Fruit fly (Drosophila melanogaster): ENCODE data around the gene Det.

The Det gene

dm6 chr3R:17149080-17149746 lies at the start of gene Det, which contains the start of gene m-cup (continued):
- peak; percentile 61; the same call in 2 of the 3 replicates for TF ChIP-seq CG6791 (GFP tag; IDR thresholded peaks at IDR 0.05; ENCODE audit: partially characterized antibody)
- peak; percentile 20 for TF ChIP-seq sug (tag; optimal IDR thresholded peaks at IDR 0.05)
- no peak for TF ChIP-seq CG11695 (GFP tag; IDR thresholded peaks at IDR 0.05)
- peak; percentile 39; the same call in 2 of the 3 replicates for TF ChIP-seq CG34224 (GFP tag; IDR thresholded peaks at IDR 0.05; ENCODE audit: partially characterized antibody)
- TF ChIP-seq CG12391 (tag; optimal IDR thresholded peaks at IDR 0.05): peak; percentile 27
- TF ChIP-seq CG12104 (GFP tag; optimal IDR thresholded peaks at IDR 0.05): peak; percentile 23
- TF ChIP-seq inv (GFP tag; IDR thresholded peaks at IDR 0.05; ENCODE audit: partially characterized antibody): peak; percentile 56
- TF ChIP-seq exex (tag; optimal IDR thresholded peaks at IDR 0.05): no peak
- TF ChIP-seq lab (GFP tag; optimal IDR thresholded peaks at IDR 0.05): peak; percentile 2
- TF ChIP-seq CG10543 (GFP tag; optimal IDR thresholded peaks at IDR 0.05): peak; percentile 24
- TF ChIP-seq Doc3 (GFP tag; IDR thresholded peaks at IDR 0.05; ENCODE audit: partially characterized antibody): peak; percentile 69
- no peak for TF ChIP-seq oc (tag; optimal IDR thresholded peaks at IDR 0.05)
- TF ChIP-seq CG3838 (GFP tag; optimal IDR thresholded peaks at IDR 0.05): no peak
- TF ChIP-seq CG18764 (GFP tag; optimal IDR thresholded peaks at IDR 0.05): no peak
- peak; percentile 82 for TF ChIP-seq Scr (GFP tag; IDR thresholded peaks at IDR 0.05; ENCODE audit: partially characterized antibody)
- no peak for TF ChIP-seq caup (GFP tag; optimal IDR thresholded peaks at IDR 0.05; ENCODE audit: severe bottlenecking)
- TF ChIP-seq CG4854 (GFP tag; optimal IDR thresholded peaks at IDR 0.05): no peak
- peak; percentile 28 for TF ChIP-seq CG13424 (tag; optimal IDR thresholded peaks at IDR 0.05)
- TF ChIP-seq unc-4 (GFP tag; IDR thresholded peaks at IDR 0.05; ENCODE audit: partially characterized antibody): peak; percentile 81
- TF ChIP-seq CG17186 (GFP tag; optimal IDR thresholded peaks at IDR 0.05): peak; percentile 79
- TF ChIP-seq BEAF-32 (GFP tag; optimal IDR thresholded peaks at IDR 0.05): peak; percentile 86
- TF ChIP-seq Dll (GFP tag; IDR thresholded peaks at IDR 0.05; ENCODE audit: partially characterized antibody): peak; percentile 88
- TF ChIP-seq toy (GFP tag; IDR thresholded peaks at IDR 0.05): no peak
- TF ChIP-seq CG18262 (tag; optimal IDR thresholded peaks at IDR 0.05): peak; percentile 3
- TF ChIP-seq twi (tag; optimal IDR thresholded peaks at IDR 0.05): no peak
- TF ChIP-seq Dp (GFP tag; optimal IDR thresholded peaks at IDR 0.05): peak; percentile 82
- TF ChIP-seq CG10267 (tag; optimal IDR thresholded peaks at IDR 0.05): peak; percentile 51
- peak; percentile 74 for TF ChIP-seq Med (GFP tag)
- TF ChIP-seq CG7271 (tag; optimal IDR thresholded peaks at IDR 0.05): peak; percentile 26
- peak in 1 of 2 experiments; percentile 18 for TF ChIP-seq dpn (GFP tag; optimal IDR thresholded peaks at IDR 0.05)
- TF ChIP-seq CG30403 (GFP tag; optimal IDR thresholded peaks at IDR 0.05): peak; percentile 2
- TF ChIP-seq zfh2 (GFP tag; optimal IDR thresholded peaks at IDR 0.05): peak; percentile 31
- TF ChIP-seq bigmax (GFP tag; optimal IDR thresholded peaks at IDR 0.05): no peak
- peak; percentile 30 for TF ChIP-seq CTCF (GFP tag; optimal IDR thresholded peaks at IDR 0.05)
- peak; percentile 49; the same call in 2 of the 3 replicates for TF ChIP-seq Opbp (GFP tag; IDR thresholded peaks at IDR 0.05; ENCODE audit: partially characterized antibody)
- peak; percentile 49 for TF ChIP-seq CG3995 (GFP tag; optimal IDR thresholded peaks at IDR 0.05)
- peak; percentile 51; the same call in 1 of the 2 replicates for TF ChIP-seq hbn (GFP tag; IDR thresholded peaks at IDR 0.05; ENCODE audit: partially characterized antibody)
- TF ChIP-seq CG4328 (GFP tag; optimal IDR thresholded peaks at IDR 0.05): peak; percentile 3
- TF ChIP-seq CG6813 (GFP tag; optimal IDR thresholded peaks at IDR 0.05): no peak
- 0 out of 2 replicates have a peak, but pooled peaks have one; percentile 7 for TF ChIP-seq CG32532 (GFP tag; IDR thresholded peaks at IDR 0.05)
- peak; percentile 60 for TF ChIP-seq nmo (GFP tag; optimal IDR thresholded peaks at IDR 0.05)
- TF ChIP-seq hkb (optimal IDR thresholded peaks at IDR 0.05): peak; percentile 80
- TF ChIP-seq hkb (GFP tag; IDR thresholded peaks at IDR 0.05): no peak
- TF ChIP-seq scrt (GFP tag; optimal IDR thresholded peaks at IDR 0.05): no peak
- TF ChIP-seq Sin3A (optimal IDR thresholded peaks at IDR 0.05): peak; percentile 87
- TF ChIP-seq wek (GFP tag; optimal IDR thresholded peaks at IDR 0.05): peak; percentile 6
- peak; percentile 50 for TF ChIP-seq Ets97D (GFP tag; optimal IDR thresholded peaks at IDR 0.05)
- no peak for TF ChIP-seq CG11085 (GFP tag; IDR thresholded peaks at IDR 0.05)

All from whole organism, embryonic.